Worm (Caenorhabditis elegans) whole organism, young adult: ENCODE data around the gene npr-26.

Experiments
- C06A6.2 ChIP-seq: fragments of 200-800 bp; sonication (Bioruptor generic); conservative IDR thresholded peaks from 2 replicates; pipeline ENCODE4 v1.3.6; 2022; ENCODE audit warnings: missing genetic modification characterization, missing compliant biosample characterization
- F10E7.11 ChIP-seq: sonication (generic microtip); optimal IDR thresholded peaks from 2 replicates; lab custom pipeline; 2017; ENCODE audit warnings: mild to moderate bottlenecking, missing genetic modification characterization, moderate library complexity, missing compliant biosample characterization
- F23B12.7 ChIP-seq: sonication (generic microtip); optimal IDR thresholded peaks from 2 replicates; lab custom pipeline; 2017; ENCODE audit warnings: missing genetic modification characterization, mild to moderate bottlenecking, missing compliant biosample characterization, antibody characterized with exemption, moderate library complexity; ENCODE audit not compliant: insufficient read depth
- F37B4.10 ChIP-seq: fragments of 200-800 bp; sonication (Bioruptor generic); IDR thresholded peaks from 2 replicates; pipeline ENCODE4 v1.3.6; 2022; ENCODE audit warnings: missing genetic modification characterization, missing compliant biosample characterization
- F52B5.7 ChIP-seq: sonication (generic microtip); optimal IDR thresholded peaks from 2 replicates; lab custom pipeline; 2016; ENCODE audit warnings: mild to moderate bottlenecking, missing genetic modification characterization, missing compliant biosample characterization
- F55B11.4 ChIP-seq: sonication (generic microtip); optimal IDR thresholded peaks from 2 replicates; lab custom pipeline; 2016; ENCODE audit warnings: missing compliant biosample characterization, missing genetic modification characterization, borderline replicate concordance; ENCODE audit not compliant: insufficient read depth
- F57C9.4 ChIP-seq: sonication (generic microtip); optimal IDR thresholded peaks from 2 replicates; lab custom pipeline; 2017; ENCODE audit warnings: mild to moderate bottlenecking, missing genetic modification characterization, missing compliant biosample characterization
- T26A5.8 ChIP-seq: sonication (generic microtip); optimal IDR thresholded peaks from 2 replicates; lab custom pipeline; 2016; ENCODE audit warnings: missing genetic modification characterization, missing compliant biosample characterization
- Y67H2A.10 ChIP-seq: fragments of 200-800 bp; sonication (Bioruptor generic); conservative IDR thresholded peaks from 2 replicates; pipeline ENCODE4 v1.3.6; 2022; ENCODE audit warnings: missing genetic modification reagents, missing genetic modification characterization, missing compliant biosample characterization
- akir-1 ChIP-seq: fragments of 200-800 bp; sonication (Bioruptor generic); optimal IDR thresholded peaks from 2 replicates; lab custom pipeline; 2018; ENCODE audit warnings: mild to moderate bottlenecking, missing genetic modification characterization, moderate library complexity, missing compliant biosample characterization
- ama-1 ChIP-seq, 3 experiments: fragments of 150-350 bp in 1 of 3; sonication (generic microtip) in 2 of 3; optimal IDR thresholded peaks; 2 replicates each; lab custom pipeline; 2014 to 2018; ENCODE audit warnings: missing biosample characterization in 2 of 3, missing genetic modification characterization in 2 of 3, missing genetic modification reagents in 2 of 3
- aptf-3 ChIP-seq: fragments of 200-800 bp; sonication (Bioruptor generic); IDR thresholded peaks from 2 replicates; pipeline ENCODE4 v1.3.6; 2022; ENCODE audit warnings: missing genetic modification characterization, missing compliant biosample characterization
- athp-1 ChIP-seq: sonication (generic microtip); optimal IDR thresholded peaks from 2 replicates; lab custom pipeline; 2017; ENCODE audit warnings: mild to moderate bottlenecking, missing genetic modification characterization, missing compliant biosample characterization
- cebp-2 ChIP-seq: fragments of 200-800 bp; sonication (Bioruptor generic); IDR thresholded peaks from 2 replicates; pipeline ENCODE4 v1.3.6; 2022; ENCODE audit warnings: missing genetic modification characterization, missing compliant biosample characterization
- die-1 ChIP-seq: sonication (generic microtip); optimal IDR thresholded peaks from 2 replicates; lab custom pipeline; 2016; ENCODE audit warnings: missing genotype, mild to moderate bottlenecking, missing genetic modification characterization, missing compliant biosample characterization
- efl-1 ChIP-seq: fragments of 150-350 bp; optimal IDR thresholded peaks from 2 replicates; lab custom pipeline; 2014; ENCODE audit warnings: missing biosample characterization, missing genetic modification reagents, missing genetic modification characterization
- ekl-4 ChIP-seq: fragments of 200-800 bp; sonication (Bioruptor generic); IDR thresholded peaks from 2 replicates; pipeline ENCODE4 v1.3.6; 2022; ENCODE audit warnings: missing genetic modification reagents, missing genetic modification characterization, missing compliant biosample characterization
- fkh-3 ChIP-seq: sonication (generic microtip); optimal IDR thresholded peaks from 2 replicates; lab custom pipeline; 2016; ENCODE audit warnings: mild to moderate bottlenecking, missing genetic modification characterization, missing compliant biosample characterization
- hlh-12 ChIP-seq: sonication (generic microtip); optimal IDR thresholded peaks from 2 replicates; lab custom pipeline; 2016; ENCODE audit warnings: missing genetic modification characterization, missing compliant biosample characterization
- hsf-1 ChIP-seq: fragments of 200-800 bp; sonication (Bioruptor generic); IDR thresholded peaks from 2 replicates; pipeline ENCODE4 v1.3.6; 2022; ENCODE audit warnings: missing genetic modification reagents, missing genetic modification characterization, missing compliant biosample characterization
- let-607 ChIP-seq, 2 experiments: fragments of 200-800 bp in 1 of 2; sonication (Bioruptor generic) in 1 of 2; sonication (generic microtip) in 1 of 2; optimal IDR thresholded peaks; 2 replicates each; lab custom pipeline; 2016 to 2018; ENCODE audit warnings: mild to moderate bottlenecking in 2 of 2, missing compliant biosample characterization in 2 of 2, missing genetic modification characterization in 2 of 2, moderate library complexity in 2 of 2, missing genotype in 1 of 2
- lin-35 ChIP-seq, 3 experiments: fragments of 150-350 bp in 2 of 3; sonication (generic microtip) in 1 of 3; optimal IDR thresholded peaks; 2 replicates each; lab custom pipeline; 2014 to 2018; ENCODE audit warnings: missing biosample characterization in 3 of 3, missing genetic modification characterization in 3 of 3, missing genetic modification reagents in 3 of 3
- lin-40 ChIP-seq: sonication (generic microtip); optimal IDR thresholded peaks from 2 replicates; lab custom pipeline; 2016; ENCODE audit warnings: missing genetic modification characterization, mild to moderate bottlenecking, missing compliant biosample characterization, missing genotype, missing genetic modification reagents
- lir-1 ChIP-seq: fragments of 200-800 bp; sonication (Bioruptor generic); conservative IDR thresholded peaks from 2 replicates; pipeline ENCODE4 v1.3.6; 2022; ENCODE audit warnings: missing genetic modification reagents, missing genetic modification characterization, missing compliant biosample characterization
- madf-10 ChIP-seq: sonication (generic microtip); optimal IDR thresholded peaks from 2 replicates; lab custom pipeline; 2016; ENCODE audit warnings: mild to moderate bottlenecking, missing genetic modification characterization, missing compliant biosample characterization
- madf-3 ChIP-seq: fragments of 200-800 bp; sonication (Bioruptor generic); IDR thresholded peaks from 2 replicates; pipeline ENCODE4 v1.3.6; 2022; ENCODE audit warnings: missing genetic modification reagents, missing genetic modification characterization, missing compliant biosample characterization
- nfya-2 ChIP-seq: fragments of 200-800 bp; sonication (Bioruptor generic); IDR thresholded peaks from 2 replicates; pipeline ENCODE4 v1.3.6; 2022; ENCODE audit warnings: missing genetic modification reagents, missing genetic modification characterization, missing compliant biosample characterization
- nhr-80 ChIP-seq: sonication (generic microtip); optimal IDR thresholded peaks from 2 replicates; lab custom pipeline; 2016; ENCODE audit warnings: missing genetic modification characterization, missing compliant biosample characterization
- nhr-90 ChIP-seq: sonication (generic microtip); optimal IDR thresholded peaks from 2 replicates; lab custom pipeline; 2016; ENCODE audit warnings: missing genotype, mild to moderate bottlenecking, missing genetic modification characterization, missing compliant biosample characterization
- rpc-1 ChIP-seq, 2 experiments: fragments of 150-350 bp in 1 of 2; sonication (generic microtip) in 1 of 2; optimal IDR thresholded peaks; 2 replicates each; lab custom pipeline; 2014 to 2018; ENCODE audit warnings: missing biosample characterization in 1 of 2, missing genetic modification characterization in 1 of 2, missing genetic modification reagents in 1 of 2, missing genotype in 1 of 2
- sea-2 ChIP-seq: fragments of 200-800 bp; sonication (Bioruptor generic); IDR thresholded peaks from 2 replicates; pipeline ENCODE4 v1.3.6; 2022; ENCODE audit warnings: missing genetic modification characterization, missing compliant biosample characterization
- snpc-4 ChIP-seq, 5 experiments: fragments of 150-350 bp in 1 of 5; sonication (generic microtip) in 4 of 5; optimal IDR thresholded peaks; 2 replicates each; lab custom pipeline; 2014 to 2018; ENCODE audit warnings: missing genetic modification characterization in 5 of 5, missing biosample characterization in 3 of 5, antibody characterized with exemption in 2 of 5, mild to moderate bottlenecking in 2 of 5, missing compliant biosample characterization in 2 of 5, missing genotype in 2 of 5, moderate library complexity in 2 of 5, missing genetic modification reagents in 1 of 5
- tbx-9 ChIP-seq: sonication (generic microtip); optimal IDR thresholded peaks from 2 replicates; lab custom pipeline; 2016; ENCODE audit warnings: borderline replicate concordance, missing genetic modification characterization, inconsistent platforms, missing compliant biosample characterization
- zim-3 ChIP-seq: sonication (generic microtip); optimal IDR thresholded peaks from 2 replicates; lab custom pipeline; 2017; ENCODE audit warnings: mild to moderate bottlenecking, missing genetic modification characterization, moderate library complexity, missing compliant biosample characterization
- ztf-25 ChIP-seq: fragments of 200-800 bp; sonication (Bioruptor generic); IDR thresholded peaks from 2 replicates; pipeline ENCODE4 v1.3.6; 2022; ENCODE audit warnings: missing genetic modification reagents, missing genetic modification characterization, missing compliant biosample characterization
- ztf-28 ChIP-seq: fragments of 200-800 bp; sonication (Bioruptor generic); IDR thresholded peaks from 2 replicates; pipeline ENCODE4 v1.3.6; 2022; ENCODE audit warnings: missing genetic modification reagents, missing genetic modification characterization, missing compliant biosample characterization
- ztf-3 ChIP-seq: fragments of 200-800 bp; sonication (Bioruptor generic); optimal IDR thresholded peaks from 2 replicates; lab custom pipeline; 2018; ENCODE audit warnings: mild to moderate bottlenecking, missing genetic modification characterization, missing compliant biosample characterization

npr-26 gene

ce11 chrIV:17407025-17407424, 10.6 kb downstream of the npr-26 start, which contains the start of gene T02D1.7:
T02D1.7 (minus strand) TSS chrIV:17407125.
- TF ChIP-seq madf-10 (tag; lab: Kevin White, UChicago) (no peak), T26A5.8 (tag; lab: Kevin White, UChicago) (no peak), C06A6.2 (no peak), ztf-3 (GFP tag; lab: Kevin White, UChicago) (no peak)

- TF ChIP-seq lir-1 (GFP tag; lab: Robert Waterston, UW) (no peak), F55B11.4 (tag; lab: Kevin White, UChicago) (no peak), ama-1 (optimal IDR thresholded peaks at IDR 0.05; lab: Kevin White, UChicago) (no peak), ama-1 (GFP tag; optimal IDR thresholded peaks at IDR 0.05; lab: Kevin White, UChicago) (no peak), die-1 (tag; lab: Kevin White, UChicago) (no peak), F23B12.7 (tag; lab: Kevin White, UChicago) (no peak), tbx-9 (tag; lab: Kevin White, UChicago) (no peak), aptf-3 (no peak), F52B5.7 (tag; lab: Kevin White, UChicago) (no peak), athp-1 (tag; lab: Kevin White, UChicago) (no peak), let-607 (tag; optimal IDR thresholded peaks at IDR 0.05; lab: Kevin White, UChicago) (no peak), lin-35 (GFP tag; optimal IDR thresholded peaks at IDR 0.05; lab: Kevin White, UChicago) (no peak)
Measured at ce11 chrIV:17406119-17406518, 11.5 kb downstream of the npr-26 start.

ce11 chrIV:17405530-17405929, 12.1 kb downstream of the npr-26 start, which contains the start of gene pmp-4:
pmp-4 (minus strand) TSS chrIV:17405630.
- TF ChIP-seq snpc-4 (GFP tag; optimal IDR thresholded peaks at IDR 0.05; lab: Kevin White, UChicago) (no peak), snpc-4 (tag; optimal IDR thresholded peaks at IDR 0.05; lab: Kevin White, UChicago) (no peak), akir-1 (no peak), nhr-80 (tag; lab: Kevin White, UChicago) (peak; percentile 54)
- TF ChIP-seq, all 124 proteins: peak for 1

- TF ChIP-seq zim-3 (tag; lab: Kevin White, UChicago) (no peak), rpc-1 (optimal IDR thresholded peaks at IDR 0.05; lab: Kevin White, UChicago) (no peak), rpc-1 (tag; optimal IDR thresholded peaks at IDR 0.05; lab: Kevin White, UChicago) (no peak), fkh-3 (tag; lab: Kevin White, UChicago) (no peak), F57C9.4 (tag; lab: Kevin White, UChicago) (no peak), F10E7.11 (tag; lab: Kevin White, UChicago) (no peak), Y67H2A.10 (no peak), nhr-90 (tag; lab: Kevin White, UChicago) (no peak), cebp-2 (GFP tag; lab: Robert Waterston, UW) (no peak), lin-40 (tag; lab: Kevin White, UChicago) (no peak), hsf-1 (GFP tag; lab: Robert Waterston, UW) (no peak)
Measured at ce11 chrIV:17399455-17399854, 18.2 kb downstream of the npr-26 start, which contains the start of gene T02D1.4. T02D1.4 (plus strand) TSS chrIV:17399755.

- TF ChIP-seq madf-3 (GFP tag; lab: Robert Waterston, UW) (no peak), nhr-80 (tag; lab: Kevin White, UChicago) (no peak), zim-3 (tag; lab: Kevin White, UChicago) (no peak), F10E7.11 (tag; lab: Kevin White, UChicago) (no peak), madf-10 (tag; lab: Kevin White, UChicago) (no peak), ekl-4 (GFP tag; lab: Robert Waterston, UW) (no peak), ztf-25 (no peak), sea-2 (GFP tag; lab: Robert Waterston, UW) (no peak), athp-1 (tag; lab: Kevin White, UChicago) (no peak), Y67H2A.10 (no peak), F55B11.4 (tag; lab: Kevin White, UChicago) (no peak), hlh-12 (tag; lab: Kevin White, UChicago) (no peak), snpc-4 (GFP tag; optimal IDR thresholded peaks at IDR 0.05; lab: Kevin White, UChicago) (no peak), snpc-4 (tag; optimal IDR thresholded peaks at IDR 0.05; lab: Kevin White, UChicago) (no peak), ztf-28 (GFP tag; lab: Robert Waterston, UW) (no peak), efl-1 (GFP tag; lab: Kevin White, UChicago) (no peak), let-607 (tag; optimal IDR thresholded peaks at IDR 0.05; lab: Kevin White, UChicago) (no peak), F37B4.10 (no peak), nfya-2 (GFP tag; lab: Robert Waterston, UW) (no peak)
Measured at ce11 chrIV:17395910-17396309, 21.7 kb downstream of the npr-26 start, which contains the start of gene sru-15. sru-15 (plus strand) TSS chrIV:17396210.
